Fruit fly (Drosophila melanogaster) Kc167 (cell line): Measurements from ENCODE around the gene MED22.

Experiments used
- Myc ChIP-seq: fragments of >200 bp; optimal IDR thresholded peaks from 2 replicates; lab custom pipeline; 2017; ENCODE audit warnings: missing external identifiers
- Sin3A ChIP-seq: fragments of >200 bp; optimal IDR thresholded peaks from 2 replicates; lab custom pipeline; 2018; ENCODE audit warnings: missing external identifiers
- h ChIP-seq: fragments of >200 bp; optimal IDR thresholded peaks from 3 replicates; lab custom pipeline; 2018; ENCODE audit warnings: missing external identifiers
- insv ChIP-seq: fragments of >200 bp; optimal IDR thresholded peaks from 3 replicates; lab custom pipeline; 2018; ENCODE audit warnings: missing external identifiers
- psq ChIP-seq: fragments of >200 bp; optimal IDR thresholded peaks from 2 replicates; lab custom pipeline; 2017; ENCODE audit warnings: missing external identifiers
- ttk ChIP-seq: sonication (Bioruptor generic); optimal IDR thresholded peaks from 2 replicates; lab custom pipeline; 2017; ENCODE audit warnings: missing external identifiers

Gene MED22

DNA sequence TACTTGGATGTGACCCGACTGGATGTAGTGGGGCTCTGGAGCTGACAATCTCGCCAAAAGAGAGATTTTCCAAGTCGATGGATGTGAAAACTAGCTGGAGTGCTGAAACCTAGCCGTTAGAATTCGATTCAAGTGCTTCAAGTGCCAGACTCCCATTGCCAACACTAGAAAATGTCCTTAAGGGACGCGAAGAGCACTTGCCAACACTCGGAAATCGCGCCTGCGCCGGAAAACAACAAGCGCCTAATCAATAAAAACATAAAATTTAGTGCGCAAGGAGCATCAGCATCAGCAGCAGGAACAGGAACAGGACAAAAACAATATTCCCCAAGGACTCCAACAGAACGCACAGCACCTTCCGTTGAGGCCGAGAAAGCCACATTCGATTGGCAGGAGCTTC, 4.9 kb downstream of the MED22 start:
- TF ChIP-seq psq (lab: Kevin White, UChicago): no peak
- no peak for TF ChIP-seq insv (lab: Kevin White, UChicago)
- no peak for TF ChIP-seq h (lab: Kevin White, UChicago)
- no peak for TF ChIP-seq Sin3A (lab: Kevin White, UChicago)
- no peak for TF ChIP-seq Myc (lab: Kevin White, UChicago)
- no peak for TF ChIP-seq ttk

DNA sequence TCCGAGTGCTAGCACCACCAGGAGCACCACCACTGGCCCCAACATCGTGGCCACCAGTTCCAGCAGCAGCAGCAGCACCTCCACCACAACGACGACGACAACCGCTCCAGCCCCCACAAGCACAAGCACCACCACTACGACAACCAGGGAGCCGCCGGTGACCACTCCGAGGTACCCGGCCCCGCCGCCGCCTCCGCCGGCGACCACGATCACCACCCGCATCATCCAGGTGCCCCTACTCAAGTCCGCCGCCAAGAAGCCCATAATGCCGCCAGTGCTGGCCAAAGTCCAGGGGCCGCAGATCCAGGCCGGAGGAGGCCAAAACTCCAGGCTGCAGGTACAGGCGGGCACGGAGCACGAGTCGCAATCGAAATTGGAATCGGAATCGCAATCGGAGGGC, 6.1 kb downstream of the MED22 start:
- no peak for TF ChIP-seq ttk
- TF ChIP-seq h (lab: Kevin White, UChicago): no peak
- TF ChIP-seq psq (lab: Kevin White, UChicago): no peak
- TF ChIP-seq Myc (lab: Kevin White, UChicago): no peak
- no peak for TF ChIP-seq Sin3A (lab: Kevin White, UChicago)
- no peak for TF ChIP-seq insv (lab: Kevin White, UChicago)

DNA sequence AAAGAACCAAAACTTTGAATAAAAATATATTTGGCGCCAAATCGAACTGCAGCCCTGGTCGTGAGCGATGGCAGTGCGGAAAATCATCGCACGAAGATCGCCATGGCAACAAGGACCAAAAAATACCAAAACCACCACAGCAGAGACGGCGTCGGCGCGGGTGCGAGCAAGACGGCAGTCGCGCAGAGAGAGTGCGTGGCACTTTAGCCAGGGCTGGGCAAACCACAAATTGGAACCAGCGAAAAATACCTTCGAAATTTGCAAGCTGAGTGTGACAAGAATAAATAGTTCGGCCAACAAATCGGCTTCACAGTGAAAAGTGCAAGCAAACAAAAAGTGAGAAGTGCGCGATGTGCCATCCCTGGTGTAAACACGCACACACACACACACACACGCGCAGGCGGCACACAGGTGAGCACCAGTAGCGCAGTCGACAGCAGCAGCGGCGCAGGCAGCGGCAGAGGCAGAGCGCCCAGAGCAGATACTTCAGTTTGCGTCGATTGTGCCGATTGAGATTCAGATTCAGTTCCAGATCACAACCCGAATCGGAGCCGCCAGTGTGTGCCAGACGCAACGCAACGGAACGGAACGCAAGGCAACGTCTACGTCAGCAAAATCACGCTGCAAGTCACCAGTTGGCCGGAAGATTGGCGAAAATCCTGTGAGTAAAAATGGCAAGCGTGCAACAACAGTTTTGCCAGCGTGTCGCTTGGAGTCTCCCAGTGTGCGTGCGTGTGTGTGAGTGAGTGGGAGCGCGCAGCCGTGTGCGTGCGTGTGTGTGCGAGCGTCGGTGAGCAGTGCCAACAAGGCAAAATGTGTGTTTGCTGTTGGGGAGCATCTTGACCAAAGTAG, 7.3 kb downstream of the MED22 start, which contains the start of gene TRAM:
TSS of gene TRAM (plus strand) at position 184 of the 852 bp plus-strand sequence.
- TF ChIP-seq h (lab: Kevin White, UChicago) (no peak), ttk (no peak), Myc (lab: Kevin White, UChicago) (no peak), Sin3A (lab: Kevin White, UChicago) (no peak), psq (lab: Kevin White, UChicago) (no peak), insv (lab: Kevin White, UChicago) (no peak)

DNA sequence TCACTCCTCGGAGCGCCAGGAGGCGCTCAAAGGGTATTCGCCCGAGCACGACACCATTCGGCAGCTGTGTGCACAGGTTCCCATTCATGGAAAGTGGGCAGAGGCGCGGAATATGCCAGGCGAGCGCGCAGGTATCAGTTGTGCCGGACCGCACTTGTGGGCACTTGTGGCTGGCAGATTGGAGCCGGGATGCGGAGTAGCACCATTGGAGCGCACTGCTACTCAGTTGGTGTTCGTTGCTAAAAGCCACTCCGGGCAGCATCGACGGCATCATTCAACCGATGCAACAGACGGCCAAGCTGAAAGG, 7.9 kb downstream of the MED22 start:
- TF ChIP-seq insv (lab: Kevin White, UChicago): no peak
- no peak for TF ChIP-seq psq (lab: Kevin White, UChicago)
- TF ChIP-seq Sin3A (lab: Kevin White, UChicago): no peak
- TF ChIP-seq Myc (lab: Kevin White, UChicago): no peak
- no peak for TF ChIP-seq ttk
- no peak for TF ChIP-seq h (lab: Kevin White, UChicago)

DNA sequence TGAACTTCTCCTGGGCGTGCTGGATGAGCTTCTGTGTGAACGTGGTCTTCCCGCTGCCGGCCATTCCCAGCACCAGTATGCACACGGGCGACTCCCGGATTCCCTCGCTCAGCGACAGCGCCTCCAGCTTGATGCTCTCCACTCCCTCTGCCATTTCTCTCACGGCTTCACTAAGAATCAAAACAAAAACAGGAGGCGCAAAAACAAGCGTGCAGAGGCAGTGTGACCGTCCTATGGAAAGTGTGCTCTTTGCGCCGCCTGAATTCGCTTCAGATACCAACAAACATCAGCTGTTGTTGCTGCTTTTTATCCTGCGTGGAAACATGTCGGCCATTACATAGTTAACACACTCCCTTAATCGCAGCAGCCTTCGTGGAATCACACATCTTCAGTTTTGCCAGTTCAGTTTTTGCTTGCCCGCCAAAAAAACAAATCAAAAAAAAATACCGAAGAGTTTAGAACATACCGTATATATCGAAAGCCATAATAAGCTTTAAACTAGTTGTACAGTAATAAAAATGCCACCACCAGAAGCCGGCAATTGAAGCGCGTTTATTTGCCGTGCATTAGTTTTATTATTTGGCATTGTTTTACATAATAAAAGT, 12.7 kb downstream of the MED22 start, which contains the start of the genes CG3704 and mus81:
TSS of gene CG3704 (minus strand) at position 226 of the 605 bp plus-strand sequence.
TSS of gene mus81 (plus strand) at position 496 of the 605 bp plus-strand sequence.
- TF ChIP-seq ttk: no peak
- TF ChIP-seq h (lab: Kevin White, UChicago): no peak
- no peak for TF ChIP-seq Sin3A (lab: Kevin White, UChicago)
- no peak for TF ChIP-seq insv (lab: Kevin White, UChicago)
- TF ChIP-seq psq (lab: Kevin White, UChicago): no peak
- no peak for TF ChIP-seq Myc (lab: Kevin White, UChicago)

DNA sequence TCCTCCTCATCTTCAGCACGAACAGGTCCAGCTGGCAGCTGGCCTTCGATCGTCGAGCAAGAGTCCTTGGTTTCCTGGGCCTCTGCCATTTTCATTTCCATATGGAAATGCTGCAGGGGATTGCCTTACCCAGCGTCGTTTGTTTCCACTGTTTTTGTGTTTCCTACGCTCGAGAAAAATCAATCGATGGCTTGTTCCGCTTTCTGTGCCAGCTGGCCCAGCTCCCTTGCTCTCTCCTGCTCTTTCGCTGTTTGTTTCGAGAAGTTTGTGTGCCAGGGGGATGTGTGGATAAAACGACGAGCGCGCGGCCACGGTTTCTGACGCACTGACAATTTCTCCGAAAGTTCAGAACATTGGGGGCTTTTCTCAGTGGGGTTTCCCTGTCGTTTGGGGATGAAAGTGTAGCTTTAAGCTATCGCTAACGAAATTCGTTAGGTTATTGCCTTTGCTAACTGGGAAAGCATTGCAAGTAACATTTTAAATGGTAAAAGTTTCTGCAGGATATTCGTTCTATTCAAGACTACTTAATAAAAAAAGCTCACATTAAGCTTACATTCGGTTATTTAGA, 17.6 kb downstream of the MED22 start, which contains the start of gene CG3703:
TSS of gene CG3703 (minus strand) at position 328 of the 568 bp plus-strand sequence.
- TF ChIP-seq h (lab: Kevin White, UChicago) (no peak), ttk (no peak), insv (lab: Kevin White, UChicago) (no peak), Sin3A (lab: Kevin White, UChicago) (no peak), psq (lab: Kevin White, UChicago) (no peak), Myc (lab: Kevin White, UChicago) (no peak)

DNA sequence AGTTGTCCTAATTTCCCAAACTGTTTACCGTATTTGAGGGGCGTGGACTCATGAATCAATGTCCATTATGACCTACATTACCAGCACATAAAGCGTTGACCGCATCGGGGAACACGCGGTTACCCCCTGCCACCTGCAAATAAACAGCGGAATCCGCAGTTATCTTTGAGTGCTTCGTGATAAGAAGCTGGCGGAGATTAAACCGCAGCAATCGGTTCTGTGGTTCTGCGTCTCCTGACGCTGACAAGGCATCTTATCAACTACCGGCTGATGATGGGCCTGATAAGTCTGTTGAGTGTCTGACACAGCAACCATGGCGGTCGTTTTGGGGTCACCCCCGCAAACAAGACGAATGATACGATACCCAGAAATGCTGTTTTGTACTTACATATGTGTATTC, 18.2 kb downstream of the MED22 start:
- TF ChIP-seq psq (lab: Kevin White, UChicago) (no peak), insv (lab: Kevin White, UChicago) (no peak), ttk (no peak), h (lab: Kevin White, UChicago) (no peak), Sin3A (lab: Kevin White, UChicago) (no peak), Myc (lab: Kevin White, UChicago) (no peak)

DNA sequence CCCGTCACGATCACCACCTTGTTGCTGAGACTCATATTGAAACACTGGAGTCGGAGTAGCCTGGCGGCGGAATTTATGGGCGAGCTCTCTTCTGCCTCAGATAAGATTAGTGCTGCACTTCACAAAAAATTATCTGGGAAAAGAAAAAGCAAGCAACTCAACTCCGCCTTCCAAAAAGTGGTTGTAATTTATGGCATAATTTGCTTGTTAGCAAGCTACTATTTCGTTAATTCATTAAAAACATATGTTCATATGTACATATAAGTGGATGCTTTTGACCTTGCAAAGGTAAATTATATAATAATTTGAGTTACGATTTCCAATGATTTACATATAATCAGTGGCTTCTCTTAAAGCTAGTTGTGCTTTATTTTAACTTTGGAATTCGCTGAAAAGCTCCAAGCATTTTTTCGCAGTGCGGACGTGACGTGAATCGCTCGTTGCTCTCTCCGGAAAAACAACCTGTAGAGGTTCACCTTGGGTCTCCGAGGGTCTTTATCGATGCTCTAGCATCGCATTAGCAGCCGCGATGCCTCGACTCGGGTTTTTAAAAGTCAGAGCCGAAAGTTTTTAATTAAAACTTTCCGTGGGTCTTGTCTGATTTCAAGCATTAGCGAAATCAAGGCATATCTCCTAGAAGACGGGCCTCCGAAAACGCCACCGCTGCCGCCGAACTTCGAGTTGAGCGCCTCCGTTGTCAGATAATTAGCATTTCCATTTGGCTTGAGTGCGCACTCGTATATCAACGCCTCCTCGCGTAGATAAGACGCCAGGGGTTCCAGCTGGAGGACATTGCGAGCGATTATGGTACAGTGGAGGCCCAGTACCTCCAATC, 19.7 kb downstream of the MED22 start, which contains the start of gene CG3699:
TSS of gene CG3699 (minus strand) at position 51 of the 835 bp plus-strand sequence.
- no peak for TF ChIP-seq Sin3A (lab: Kevin White, UChicago)
- no peak for TF ChIP-seq psq (lab: Kevin White, UChicago)

DNA sequence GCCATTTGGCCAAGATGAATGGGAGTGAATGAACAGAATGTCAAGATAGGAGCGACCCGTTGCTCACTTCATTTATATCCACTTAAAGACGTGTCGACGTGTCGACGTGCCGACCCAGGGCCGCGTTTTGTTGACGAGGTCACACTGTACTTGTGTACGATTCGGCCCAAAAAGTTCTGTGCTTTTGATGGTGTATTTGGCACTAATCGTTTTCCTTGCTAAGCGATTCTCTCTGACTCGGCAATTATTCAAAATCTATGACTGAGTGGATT, 20.3 kb downstream of the MED22 start:
- TF ChIP-seq h (lab: Kevin White, UChicago): no peak
- no peak for TF ChIP-seq ttk
- TF ChIP-seq psq (lab: Kevin White, UChicago): no peak
- no peak for TF ChIP-seq insv (lab: Kevin White, UChicago)

DNA sequence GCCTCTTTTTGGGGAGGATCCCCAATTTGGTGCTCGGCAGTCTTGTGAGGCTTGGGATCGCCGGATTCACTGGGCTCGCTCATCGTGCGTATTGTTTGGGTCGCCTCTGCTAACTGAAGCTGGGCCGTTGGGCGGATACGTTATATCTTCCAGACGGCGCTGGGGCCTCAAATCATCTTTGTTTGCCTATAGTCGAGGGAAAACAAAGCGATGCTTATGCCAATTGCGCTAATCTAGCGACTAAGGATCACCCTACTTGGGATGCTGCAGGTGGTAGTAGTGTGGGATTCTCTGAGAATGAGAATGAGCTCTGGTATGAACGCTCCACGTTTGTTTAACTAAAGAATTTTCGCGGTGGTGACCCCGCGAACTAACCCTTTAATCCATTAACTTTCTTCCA, 23.9 kb downstream of the MED22 start, which contains the start of gene CG3690:
TSS of gene CG3690 (minus strand) at position 101 of the 400 bp plus-strand sequence.
- TF ChIP-seq Myc (lab: Kevin White, UChicago) (no peak), h (lab: Kevin White, UChicago) (no peak)

DNA sequence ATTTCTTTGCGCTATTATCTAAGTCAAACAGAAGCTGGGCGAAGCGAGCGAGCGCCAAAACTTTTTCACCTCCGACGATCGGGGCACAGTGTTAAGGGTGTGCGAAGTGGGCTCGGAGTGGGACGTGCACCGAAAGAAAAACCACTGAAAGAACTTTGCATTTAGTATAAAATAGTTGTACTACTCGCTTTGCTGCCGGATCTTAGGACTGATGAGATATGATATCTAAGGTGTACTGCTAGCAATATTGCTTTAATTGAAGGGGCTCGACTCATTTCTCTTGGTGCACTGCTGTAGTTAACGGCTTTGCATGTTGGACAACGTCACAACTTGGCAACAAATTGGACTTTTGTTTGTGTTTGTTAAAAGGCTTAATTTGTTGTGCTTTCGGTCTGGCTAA, 25.9 kb downstream of the MED22 start:
- no peak for TF ChIP-seq Sin3A (lab: Kevin White, UChicago)
- TF ChIP-seq h (lab: Kevin White, UChicago): no peak
- no peak for TF ChIP-seq Myc (lab: Kevin White, UChicago)
- TF ChIP-seq insv (lab: Kevin White, UChicago): no peak
- no peak for TF ChIP-seq ttk
